Worm (Caenorhabditis elegans) whole organism, young adult: ENCODE results near the gene str-246.

ENCODE experiments used
- F52B5.7 ChIP-seq: sonication (generic microtip); optimal IDR thresholded peaks from 2 replicates; lab custom pipeline; 2016; ENCODE audit warnings: mild to moderate bottlenecking, missing genetic modification characterization, missing compliant biosample characterization
- T26A5.8 ChIP-seq: sonication (generic microtip); optimal IDR thresholded peaks from 2 replicates; lab custom pipeline; 2016; ENCODE audit warnings: missing genetic modification characterization, missing compliant biosample characterization
- ama-1 ChIP-seq, 3 experiments: fragments of 150-350 bp in 1 of 3; sonication (generic microtip) in 2 of 3; optimal IDR thresholded peaks; 2 replicates each; lab custom pipeline; 2014 to 2018; ENCODE audit warnings: missing biosample characterization in 2 of 3, missing genetic modification characterization in 2 of 3, missing genetic modification reagents in 2 of 3
- madf-3 ChIP-seq: fragments of 200-800 bp; sonication (Bioruptor generic); IDR thresholded peaks from 2 replicates; pipeline ENCODE4 v1.3.6; 2022; ENCODE audit warnings: missing genetic modification reagents, missing genetic modification characterization, missing compliant biosample characterization
- zim-3 ChIP-seq: sonication (generic microtip); optimal IDR thresholded peaks from 2 replicates; lab custom pipeline; 2017; ENCODE audit warnings: mild to moderate bottlenecking, missing genetic modification characterization, moderate library complexity, missing compliant biosample characterization

DNA sequence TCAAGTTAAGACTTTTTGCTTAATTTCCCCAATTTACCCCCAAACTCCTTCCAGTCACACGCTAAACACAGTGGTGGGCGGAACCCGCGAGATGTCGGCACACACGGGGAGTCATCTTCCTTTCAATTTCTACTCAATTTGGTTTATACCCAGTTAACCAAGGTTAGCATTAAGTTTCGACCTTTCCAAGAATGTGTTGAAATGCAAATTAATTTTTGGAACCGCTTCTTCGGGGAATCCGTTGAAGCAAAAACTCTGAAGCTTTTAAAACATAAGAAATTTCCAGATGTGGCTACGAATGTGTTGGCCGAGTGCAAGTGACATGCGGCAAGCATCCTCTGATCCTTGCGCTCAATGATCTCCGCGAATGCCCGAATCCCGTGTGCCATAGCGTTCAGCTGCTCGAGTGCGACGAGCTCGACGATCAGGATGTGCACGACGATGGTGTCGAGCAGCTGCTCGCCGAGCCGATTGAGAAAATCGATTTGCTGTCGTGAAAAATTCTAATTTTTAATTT is 13.4 kb downstream of the str-246 start:
- TF ChIP-seq T26A5.8 (tag; lab: Kevin White, UChicago) (peak; percentile 77), zim-3 (tag; lab: Kevin White, UChicago) (peak; percentile 26), F52B5.7 (tag; lab: Kevin White, UChicago) (peak; percentile 72), ama-1 (optimal IDR thresholded peaks at IDR 0.05; lab: Kevin White, UChicago) (peak; percentile 88), ama-1 (GFP tag; optimal IDR thresholded peaks at IDR 0.05; lab: Kevin White, UChicago) (no peak), madf-3 (GFP tag; lab: Robert Waterston, UW) (0 out of 2 replicates have a peak, but pooled peaks have one; percentile 24)
